Fruit fly (Drosophila melanogaster) whole organism, embryonic: Measurements from ENCODE around the gene Pvf1.

Experiments used
- Ada2b ChIP-seq: fragments of 200-800 bp; sonication (Bioruptor generic); IDR thresholded peaks from 2 replicates; pipeline ENCODE4 v1.3.6; 2022; ENCODE audit warnings: missing biosample characterization, missing genetic modification characterization
- Adf1 ChIP-seq: fragments of 200-800 bp; sonication (Bioruptor generic); IDR thresholded peaks from 2 replicates; pipeline ENCODE4 v1.3.6; 2022; ENCODE audit warnings: missing biosample characterization, missing genetic modification characterization
- B-H1 ChIP-seq: fragments of 200-800 bp; sonication (Bioruptor generic); IDR thresholded peaks from 3 replicates; pipeline ENCODE4 v1.3.6; 2022; ENCODE audit warnings: missing biosample characterization, missing genetic modification characterization
- CG10321 ChIP-seq: fragments of 200-800 bp; sonication (Bioruptor generic); IDR thresholded peaks from 2 replicates; pipeline ENCODE4 v1.3.6; 2022; ENCODE audit warnings: missing biosample characterization, missing genetic modification characterization
- CG10366 ChIP-seq: fragments of 200-800 bp; sonication (Bioruptor generic); IDR thresholded peaks from 2 replicates; pipeline ENCODE4 v1.3.6; 2022; ENCODE audit warnings: missing biosample characterization, missing genetic modification characterization
- CG17568 ChIP-seq: fragments of 200-800 bp; sonication (Bioruptor generic); optimal IDR thresholded peaks from 2 replicates; lab custom pipeline; 2018; ENCODE audit warnings: missing biosample characterization, mild to moderate bottlenecking, missing genetic modification characterization, moderate library complexity
- CG1832 ChIP-seq: fragments of 200-800 bp; sonication (Bioruptor generic); optimal IDR thresholded peaks from 2 replicates; lab custom pipeline; 2017; ENCODE audit warnings: missing biosample characterization, mild to moderate bottlenecking, missing genetic modification characterization, inconsistent platforms
- CG18764 ChIP-seq: fragments of 200-800 bp; sonication (Bioruptor generic); optimal IDR thresholded peaks from 3 replicates; lab custom pipeline; 2016; ENCODE audit warnings: missing biosample characterization, missing genetic modification characterization
- CG2116 ChIP-seq: fragments of 200-800 bp; sonication (Bioruptor generic); optimal IDR thresholded peaks from 3 replicates; lab custom pipeline; 2018; ENCODE audit warnings: missing biosample characterization, mild to moderate bottlenecking, missing genetic modification characterization
- CG32772 ChIP-seq: fragments of 200-800 bp; sonication (Bioruptor generic); IDR thresholded peaks from 2 replicates; pipeline ENCODE4 v1.3.6; 2022; ENCODE audit warnings: missing biosample characterization, missing genetic modification characterization
- CG33213 ChIP-seq: fragments of 200-800 bp; sonication (Bioruptor generic); optimal IDR thresholded peaks from 3 replicates; lab custom pipeline; 2016; ENCODE audit warnings: missing biosample characterization, missing genetic modification characterization
- CG9932 ChIP-seq: fragments of 200-800 bp; sonication (Bioruptor generic); IDR thresholded peaks from 2 replicates; pipeline ENCODE4 v1.3.6; 2022; ENCODE audit warnings: missing biosample characterization, missing genetic modification characterization
- CHES-1-like ChIP-seq: fragments of 200-800 bp; sonication (Bioruptor generic); optimal IDR thresholded peaks from 2 replicates; lab custom pipeline; 2016; ENCODE audit warnings: missing biosample characterization, missing genetic modification characterization
- CrebB ChIP-seq: fragments of 200-800 bp; sonication (Bioruptor generic); optimal IDR thresholded peaks from 3 replicates; lab custom pipeline; 2018; ENCODE audit warnings: missing biosample characterization, mild to moderate bottlenecking, missing genetic modification characterization
- Deaf1 ChIP-seq: fragments of 200-800 bp; optimal IDR thresholded peaks from 3 replicates; lab custom pipeline; 2019; ENCODE audit warnings: missing biosample characterization, mild to moderate bottlenecking, missing genetic modification characterization, moderate library complexity
- Fer1 ChIP-seq: fragments of 200-800 bp; sonication (Bioruptor generic); optimal IDR thresholded peaks from 2 replicates; lab custom pipeline; 2017; ENCODE audit warnings: missing biosample characterization, mild to moderate bottlenecking, missing genetic modification characterization
- GATAe ChIP-seq: fragments of 200-800 bp; sonication (Bioruptor generic); conservative IDR thresholded peaks from 2 replicates; pipeline ENCODE4 v1.3.6; 2022; ENCODE audit warnings: missing biosample characterization, missing genetic modification characterization
- Med ChIP-seq: fragments of 200-800 bp; sonication (Bioruptor generic); peaks from one replicate; lab custom pipeline; 2016; ENCODE audit warnings: missing biosample characterization, missing genetic modification characterization, mild to moderate bottlenecking, inconsistent platforms, moderate library complexity
- Meics ChIP-seq: fragments of 200-800 bp; sonication (Bioruptor generic); optimal IDR thresholded peaks from 2 replicates; lab custom pipeline; 2017; ENCODE audit warnings: missing biosample characterization, mild to moderate bottlenecking, missing genetic modification characterization
- Nf-YC ChIP-seq: fragments of 200-800 bp; optimal IDR thresholded peaks from 3 replicates; lab custom pipeline; 2019; ENCODE audit warnings: missing biosample characterization, mild to moderate bottlenecking, missing genetic modification characterization, moderate library complexity
- Ravus ChIP-seq: fragments of 200-800 bp; sonication (Bioruptor generic); IDR thresholded peaks from 2 replicates; pipeline ENCODE4 v1.3.6; 2022; ENCODE audit warnings: missing biosample characterization, missing genetic modification characterization
- YL-1 ChIP-seq: fragments of 200-800 bp; sonication (Bioruptor generic); optimal IDR thresholded peaks from 3 replicates; lab custom pipeline; 2017; ENCODE audit warnings: missing biosample characterization, mild to moderate bottlenecking, missing genetic modification characterization
- ara ChIP-seq: fragments of 200-800 bp; sonication (Bioruptor generic); IDR thresholded peaks from 2 replicates; pipeline ENCODE4 v1.3.6; 2022; ENCODE audit warnings: missing biosample characterization, missing genetic modification characterization
- dan ChIP-seq: fragments of 200-800 bp; sonication (Bioruptor generic); IDR thresholded peaks from 2 replicates; pipeline ENCODE4 v1.3.6; 2022; ENCODE audit warnings: missing biosample characterization, missing genetic modification characterization
- jing ChIP-seq: fragments of 200-800 bp; sonication (Bioruptor generic); optimal IDR thresholded peaks from 2 replicates; lab custom pipeline; 2018; ENCODE audit warnings: missing biosample characterization, mild to moderate bottlenecking, missing genetic modification characterization
- lbe ChIP-seq: fragments of 200-800 bp; sonication (Bioruptor generic); optimal IDR thresholded peaks from 2 replicates; lab custom pipeline; 2016; ENCODE audit warnings: missing biosample characterization, mild to moderate bottlenecking, missing genetic modification characterization
- lola ChIP-seq, 3 experiments: fragments of >200 bp in 2 of 3; fragments of 200-800 bp in 1 of 3; sonication (Bioruptor generic) in 1 of 3; optimal IDR thresholded peaks; 2 replicates each; lab custom pipeline; 2017 to 2019; ENCODE audit warnings: missing biosample characterization in 3 of 3, missing genetic modification characterization in 3 of 3, mild to moderate bottlenecking in 1 of 3, moderate library complexity in 1 of 3
- nau ChIP-seq: fragments of 200-800 bp; sonication (Bioruptor generic); optimal IDR thresholded peaks from 3 replicates; lab custom pipeline; 2017; ENCODE audit warnings: missing biosample characterization, mild to moderate bottlenecking, missing genetic modification characterization, missing genetic modification reagents
- nmo ChIP-seq: fragments of 200-800 bp; sonication (Bioruptor generic); optimal IDR thresholded peaks from 2 replicates; lab custom pipeline; 2018; ENCODE audit warnings: missing biosample characterization, mild to moderate bottlenecking, missing genetic modification characterization, moderate library complexity
- odd ChIP-seq: fragments of 200-800 bp; sonication (Bioruptor generic); optimal IDR thresholded peaks from 2 replicates; lab custom pipeline; 2017; ENCODE audit warnings: missing biosample characterization, mild to moderate bottlenecking, missing genetic modification characterization
- org-1 ChIP-seq: fragments of 200-800 bp; sonication (Bioruptor generic); optimal IDR thresholded peaks from 2 replicates; lab custom pipeline; 2017; ENCODE audit warnings: missing biosample characterization, missing genetic modification characterization
- pb ChIP-seq: fragments of 200-800 bp; sonication (Bioruptor generic); optimal IDR thresholded peaks from 3 replicates; lab custom pipeline; 2016; ENCODE audit warnings: missing biosample characterization, missing genetic modification characterization
- pum ChIP-seq: fragments of 200-800 bp; sonication (Bioruptor generic); optimal IDR thresholded peaks from 2 replicates; lab custom pipeline; 2016; ENCODE audit warnings: missing biosample characterization, missing genetic modification characterization
- schlank ChIP-seq: fragments of 200-800 bp; sonication (Bioruptor generic); optimal IDR thresholded peaks from 2 replicates; lab custom pipeline; 2018; ENCODE audit warnings: missing biosample characterization, mild to moderate bottlenecking, missing genetic modification characterization
- seq ChIP-seq: fragments of 200-800 bp; sonication (Bioruptor generic); IDR thresholded peaks from 2 replicates; pipeline ENCODE4 v1.3.6; 2022; ENCODE audit warnings: missing biosample characterization, missing genetic modification characterization
- sr ChIP-seq: fragments of 200-800 bp; sonication (Bioruptor generic); IDR thresholded peaks from 3 replicates; pipeline ENCODE4 v1.3.6; 2022; ENCODE audit warnings: missing biosample characterization, missing genetic modification characterization
- zen ChIP-seq: fragments of 200-800 bp; sonication (Bioruptor generic); optimal IDR thresholded peaks from 3 replicates; lab custom pipeline; 2018; ENCODE audit warnings: missing biosample characterization, mild to moderate bottlenecking, missing genetic modification characterization, moderate library complexity
- zfh2 ChIP-seq: fragments of 200-800 bp; sonication (Bioruptor generic); optimal IDR thresholded peaks from 2 replicates; lab custom pipeline; 2016; ENCODE audit warnings: missing biosample characterization, missing genetic modification characterization

Pvf1 gene

DNA sequence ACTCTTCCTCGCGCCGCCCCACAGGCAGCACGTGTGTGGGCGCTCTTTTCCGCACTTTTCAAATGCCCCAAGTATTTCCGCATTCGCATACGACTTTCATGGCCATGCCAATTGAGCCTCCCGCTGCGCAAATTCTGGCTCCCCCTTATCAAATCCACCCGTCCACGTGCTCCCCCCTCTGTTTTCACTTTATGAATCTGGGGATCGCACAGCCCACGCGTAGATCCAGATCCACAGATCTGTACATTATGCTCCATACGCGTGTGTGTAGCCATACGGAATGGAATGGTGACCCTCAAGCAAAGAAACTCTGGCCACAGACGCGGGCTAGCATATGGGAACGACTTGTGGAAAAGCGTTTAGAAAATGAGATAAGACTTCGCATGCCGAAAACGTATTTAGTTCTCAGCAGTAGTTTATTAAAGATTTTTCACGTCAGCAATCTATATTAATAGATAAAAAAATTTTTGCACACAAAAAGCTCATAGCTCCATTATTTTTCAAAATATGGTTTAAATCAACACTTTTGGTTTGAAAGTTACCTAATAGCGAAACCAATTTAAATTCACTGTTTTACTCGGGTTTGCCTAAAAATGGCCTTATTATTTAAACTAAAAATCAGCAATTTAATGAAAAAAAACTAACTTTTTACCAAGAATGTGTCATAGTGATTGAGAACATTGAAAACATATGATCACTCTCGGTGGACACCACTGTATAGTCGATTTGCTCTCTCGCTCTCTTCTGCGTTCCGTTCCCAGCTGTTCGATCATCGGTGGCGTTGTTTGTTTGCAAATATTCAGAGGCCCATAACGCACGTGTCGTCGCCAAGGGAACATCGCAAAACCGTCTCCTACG lies 42.9 kb upstream of the Pvf1 start (continued):
- peak; percentile 70 for TF ChIP-seq CHES-1-like
- peak; percentile 85 for TF ChIP-seq Meics
- TF ChIP-seq jing (GFP tag; lab: Kevin White, UChicago) = peak; percentile 6
- TF ChIP-seq pb (GFP tag; lab: Kevin White, UChicago) = peak; percentile 34
- peak; percentile 53 for TF ChIP-seq odd
- TF ChIP-seq CG10366 (GFP tag; lab: Robert Waterston, UW) = no peak
- TF ChIP-seq CG9932 (GFP tag; lab: Robert Waterston, UW) = peak; percentile 50; the same call in 1 of the 2 replicates
- TF ChIP-seq zfh2 (GFP tag; lab: Kevin White, UChicago) = peak; percentile 68
- peak; percentile 11 for TF ChIP-seq YL-1 (GFP tag; lab: Kevin White, UChicago)
- TF ChIP-seq CG1832 (GFP tag; lab: Kevin White, UChicago) = no peak
- peak; percentile 37 for TF ChIP-seq org-1 (GFP tag; lab: Kevin White, UChicago)
- TF ChIP-seq Ada2b (GFP tag; lab: Robert Waterston, UW) = peak; percentile 17; the same call in 1 of the 2 replicates

DNA sequence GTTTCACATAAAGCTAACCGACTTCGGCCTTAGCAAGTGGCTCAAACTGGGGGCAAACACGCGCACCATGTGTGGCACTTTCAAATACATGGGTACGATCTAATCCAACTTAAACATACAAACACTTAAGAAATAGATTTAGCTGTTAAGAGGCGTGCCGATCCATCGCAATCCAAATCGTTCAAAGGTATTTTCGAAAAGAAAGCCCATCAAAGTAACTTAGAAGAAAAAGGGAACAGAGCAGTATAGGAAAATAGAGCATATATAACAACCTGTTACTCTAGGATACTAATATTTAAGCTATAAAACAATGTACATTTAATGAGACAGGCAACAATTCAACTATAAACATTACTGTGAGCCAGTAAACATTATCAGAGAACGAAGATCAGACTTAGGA lies 41.1 kb upstream of the Pvf1 start, which contains the start of gene Atg101:
Gene Atg101 (plus strand): TSS at position 301 of the 400 bp plus-strand sequence.
- no peak for TF ChIP-seq CG2116 (GFP tag; lab: Kevin White, UChicago)
- TF ChIP-seq schlank = no peak
- no peak for TF ChIP-seq lbe (GFP tag; lab: Kevin White, UChicago)
- no peak for TF ChIP-seq seq
- TF ChIP-seq CG18764 (GFP tag; lab: Kevin White, UChicago) = no peak
- no peak for TF ChIP-seq zen (tag; lab: Kevin White, UChicago)
- no peak for TF ChIP-seq CG17568 (GFP tag; lab: Kevin White, UChicago)
- TF ChIP-seq GATAe (GFP tag; lab: Robert Waterston, UW) = no peak
- TF ChIP-seq CG33213 = no peak
- no peak for TF ChIP-seq dan (GFP tag; lab: Robert Waterston, UW)
- no peak for TF ChIP-seq Nf-YC (tag; lab: Kevin White, UChicago)

DNA sequence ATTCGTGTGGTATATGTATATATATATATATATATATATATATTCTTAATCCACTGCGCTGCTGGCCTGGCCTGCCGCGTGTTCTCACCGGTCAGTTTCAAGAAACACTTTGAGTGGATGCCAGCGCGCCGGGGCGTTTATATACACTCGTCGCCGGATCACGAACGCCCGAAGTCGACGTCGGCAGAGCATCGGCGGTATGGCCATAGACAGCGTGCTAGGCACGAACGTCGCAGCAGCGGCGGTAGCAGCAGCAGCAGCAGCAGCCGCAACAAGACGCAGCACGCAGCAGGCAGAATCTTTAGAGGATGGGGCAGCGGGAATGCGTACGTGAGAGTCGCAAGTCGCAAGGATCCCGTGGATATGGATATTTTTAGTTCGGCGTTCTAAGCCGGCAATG lies 34.9 kb upstream of the Pvf1 start, which contains the start of gene bnb:
Gene bnb (minus strand): TSS at position 121 of the 400 bp plus-strand sequence.
- TF ChIP-seq pum (GFP tag; lab: Kevin White, UChicago) = no peak
- no peak for TF ChIP-seq CG10321
- no peak for TF ChIP-seq nmo
- TF ChIP-seq lola (GFP tag; optimal IDR thresholded peaks at IDR 0.05; lab: Kevin White, UChicago) = no peak
- peak; percentile 26 for TF ChIP-seq Med (GFP tag; lab: Kevin White, UChicago)
- peak; percentile 79 for TF ChIP-seq Adf1 (GFP tag; lab: Robert Waterston, UW)
- TF ChIP-seq Ravus = no peak
- peak; percentile 89 for TF ChIP-seq Deaf1
- TF ChIP-seq sr = no peak
- TF ChIP-seq Fer1 (GFP tag; lab: Kevin White, UChicago) = no peak
- no peak for TF ChIP-seq B-H1 (GFP tag; lab: Robert Waterston, UW)
- no peak for TF ChIP-seq nau (GFP tag; lab: Kevin White, UChicago)
- TF ChIP-seq ara = no peak
- no peak for TF ChIP-seq CrebB (tag; lab: Kevin White, UChicago)
- TF ChIP-seq CG32772 = no peak
